Worm (Caenorhabditis elegans) whole organism, mixed stage, embryonic: ENCODE data around the gene arl-1.

Experiments used
- blmp-1 ChIP-seq: fragments of 150-350 bp; optimal IDR thresholded peaks from 2 replicates; lab custom pipeline; 2014; ENCODE audit warnings: missing biosample characterization, missing genetic modification characterization
- ceh-43 ChIP-seq: fragments of 200-800 bp; sonication (Bioruptor generic); optimal IDR thresholded peaks from 2 replicates; lab custom pipeline; 2018; ENCODE audit warnings: mild to moderate bottlenecking, missing genetic modification characterization, moderate library complexity, missing compliant biosample characterization
- elt-1 ChIP-seq: sonication (generic microtip); optimal IDR thresholded peaks from 2 replicates; lab custom pipeline; 2017; ENCODE audit warnings: missing genetic modification characterization, mild to moderate bottlenecking, missing compliant biosample characterization, antibody characterized with exemption, moderate library complexity, borderline replicate concordance; ENCODE audit not compliant: insufficient read depth
- elt-3 ChIP-seq: fragments of 150-350 bp; optimal IDR thresholded peaks from 2 replicates; lab custom pipeline; 2014; ENCODE audit warnings: missing biosample characterization, missing genetic modification characterization
- lin-13 ChIP-seq: fragments of 150-350 bp; optimal IDR thresholded peaks from 2 replicates; lab custom pipeline; 2014; ENCODE audit warnings: missing biosample characterization, missing genetic modification characterization
- lsy-2 ChIP-seq: fragments of 150-350 bp; optimal IDR thresholded peaks from 2 replicates; lab custom pipeline; 2014; ENCODE audit warnings: missing biosample characterization, missing genetic modification characterization
- nhr-12 ChIP-seq: fragments of 150-350 bp; optimal IDR thresholded peaks from 2 replicates; lab custom pipeline; 2014; ENCODE audit warnings: missing biosample characterization, missing genetic modification characterization
- nhr-28 ChIP-seq: fragments of 150-350 bp; optimal IDR thresholded peaks from 2 replicates; lab custom pipeline; 2014; ENCODE audit warnings: missing biosample characterization, missing genetic modification characterization
- pha-4 ChIP-seq: fragments of 150-350 bp; optimal IDR thresholded peaks from 2 replicates; lab custom pipeline; 2018; ENCODE audit warnings: missing biosample characterization, missing genetic modification reagents, missing genetic modification characterization
- sem-2 ChIP-seq: fragments of 200-800 bp; sonication (Bioruptor generic); optimal IDR thresholded peaks from 2 replicates; lab custom pipeline; 2018; ENCODE audit warnings: mild to moderate bottlenecking, missing genetic modification characterization, missing compliant biosample characterization
- snpc-4 ChIP-seq: fragments of 150-350 bp; optimal IDR thresholded peaks from 2 replicates; lab custom pipeline; 2014; ENCODE audit warnings: missing biosample characterization, missing genetic modification characterization
- unc-39 ChIP-seq: fragments of 150-350 bp; optimal IDR thresholded peaks from 2 replicates; lab custom pipeline; 2014; ENCODE audit warnings: missing biosample characterization, missing genetic modification characterization
- unc-62 ChIP-seq: fragments of 150-350 bp; optimal IDR thresholded peaks from 2 replicates; lab custom pipeline; 2014; ENCODE audit warnings: missing biosample characterization, missing genetic modification reagents, missing genetic modification characterization
- ztf-11 ChIP-seq: fragments of 150-350 bp; optimal IDR thresholded peaks from 2 replicates; lab custom pipeline; 2014; ENCODE audit warnings: missing biosample characterization, missing genetic modification characterization

DNA sequence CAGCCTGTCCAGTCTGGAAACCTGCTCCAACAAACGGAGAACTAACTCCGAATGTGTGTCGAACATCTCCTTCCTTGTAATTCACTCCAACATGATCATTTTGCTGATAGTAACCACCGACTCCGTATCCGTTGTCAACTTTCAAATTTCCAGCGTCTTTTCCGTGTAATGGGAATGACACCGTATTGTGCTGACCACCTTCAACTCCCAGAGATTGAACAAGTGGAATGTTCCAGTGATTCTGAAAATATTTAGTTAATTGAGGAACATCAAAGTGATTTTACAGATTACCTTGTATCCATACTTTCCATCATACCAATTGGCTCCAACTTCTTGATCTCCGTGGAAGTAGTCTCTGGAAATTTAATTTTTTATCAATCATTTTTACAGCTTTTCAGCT is 46.1 kb downstream of the arl-1 start:
- TF ChIP-seq unc-39 (tag; lab: Kevin White, UChicago) (no peak), elt-3 (tag; lab: Kevin White, UChicago) (no peak), ceh-43 (GFP tag; lab: Kevin White, UChicago) (no peak), nhr-12 (no peak), snpc-4 (tag; lab: Kevin White, UChicago) (no peak), lin-13 (tag; lab: Kevin White, UChicago) (no peak), blmp-1 (tag; lab: Kevin White, UChicago) (no peak), sem-2 (GFP tag; lab: Kevin White, UChicago) (no peak), unc-62 (GFP tag; lab: Kevin White, UChicago) (no peak), pha-4 (tag; lab: Kevin White, UChicago) (no peak), nhr-28 (tag; lab: Kevin White, UChicago) (no peak), ztf-11 (no peak), elt-1 (tag; lab: Kevin White, UChicago) (no peak), lsy-2 (tag; lab: Kevin White, UChicago) (no peak)
